Worm (Caenorhabditis elegans) whole organism, L2 larva: ENCODE results near the gene F11D11.6.

Source experiments
- ceh-82 ChIP-seq: fragments of 150-350 bp; optimal IDR thresholded peaks from 2 replicates; lab custom pipeline; 2014; ENCODE audit warnings: missing biosample characterization, missing genetic modification characterization
- sma-9 ChIP-seq, 2 experiments: fragments of 150-350 bp in 1 of 2; sonication (generic microtip) in 1 of 2; optimal IDR thresholded peaks; 2 replicates each; lab custom pipeline; 2014 to 2016; ENCODE audit warnings: missing genetic modification characterization in 2 of 2, mild to moderate bottlenecking in 1 of 2, missing biosample characterization in 1 of 2, missing compliant biosample characterization in 1 of 2, missing genetic modification reagents in 1 of 2, moderate library complexity in 1 of 2

DNA sequence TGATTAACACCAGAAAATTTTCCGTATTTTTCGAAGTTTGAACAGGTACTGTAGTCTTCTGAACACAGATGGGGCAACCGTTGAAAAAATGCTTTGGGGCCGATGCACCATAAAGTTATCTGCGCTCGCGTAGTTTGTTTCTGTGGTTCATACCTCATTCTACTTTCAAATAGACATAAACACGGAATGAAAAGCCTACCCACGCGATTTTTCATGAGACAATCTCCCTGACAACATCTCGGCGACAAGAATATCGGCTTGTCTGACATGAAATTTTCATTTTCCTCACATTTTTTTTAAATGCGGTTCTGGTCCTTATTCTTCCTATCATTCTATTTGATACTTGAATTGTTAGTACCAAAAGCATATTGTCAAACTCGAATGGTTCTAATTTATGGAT is 19.8 kb upstream of the F11D11.6 start, which contains the start of gene clec-257:
- TF ChIP-seq ceh-82 (tag; lab: Kevin White, UChicago) (no peak), sma-9 (GFP tag; optimal IDR thresholded peaks at IDR 0.05; lab: Kevin White, UChicago) (no peak), sma-9 (tag; optimal IDR thresholded peaks at IDR 0.05; lab: Kevin White, UChicago) (no peak)
